Worm (Caenorhabditis elegans) whole organism, L2 larva: ENCODE data around the gene F56A8.5.
"Not testable (repeated sequence)": the region's sequence is repeated elsewhere in the genome, so short reads cannot be mapped to it uniquely, and the experiment has no call there.

ENCODE experiments used
- C34F6.9 ChIP-seq: fragments of 150-350 bp; optimal IDR thresholded peaks from 2 replicates; lab custom pipeline; 2014; ENCODE audit warnings: missing biosample characterization, missing genetic modification characterization
- F13H6.1 ChIP-seq: sonication (generic microtip); optimal IDR thresholded peaks from 2 replicates; lab custom pipeline; 2016; ENCODE audit warnings: missing genetic modification characterization, missing compliant biosample characterization
- ZK546.5 ChIP-seq: sonication (generic microtip); optimal IDR thresholded peaks from 2 replicates; lab custom pipeline; 2017; ENCODE audit warnings: missing biosample characterization, missing genetic modification characterization
- aly-2 ChIP-seq: fragments of 150-350 bp; optimal IDR thresholded peaks from 2 replicates; lab custom pipeline; 2014; ENCODE audit warnings: missing biosample characterization, missing genetic modification characterization
- ama-1 ChIP-seq: fragments of 150-350 bp; optimal IDR thresholded peaks from 2 replicates; lab custom pipeline; 2018; ENCODE audit warnings: inconsistent platforms
- blmp-1 ChIP-seq: sonication (generic microtip); optimal IDR thresholded peaks from 2 replicates; lab custom pipeline; 2017; ENCODE audit warnings: missing genetic modification characterization, mild to moderate bottlenecking, missing compliant biosample characterization, antibody characterized with exemption, moderate library complexity; ENCODE audit not compliant: insufficient read depth
- ceh-16 ChIP-seq: fragments of 150-350 bp; optimal IDR thresholded peaks from 2 replicates; lab custom pipeline; 2014; ENCODE audit warnings: missing biosample characterization, missing genetic modification characterization
- ceh-82 ChIP-seq: fragments of 150-350 bp; optimal IDR thresholded peaks from 2 replicates; lab custom pipeline; 2014; ENCODE audit warnings: missing biosample characterization, missing genetic modification characterization
- crh-2 ChIP-seq: sonication (generic microtip); optimal IDR thresholded peaks from 2 replicates; lab custom pipeline; 2017; ENCODE audit warnings: missing biosample characterization, missing genetic modification characterization
- dmd-4 ChIP-seq: sonication (generic microtip); optimal IDR thresholded peaks from 2 replicates; lab custom pipeline; 2017; ENCODE audit warnings: missing biosample characterization, missing genetic modification characterization
- fos-1 ChIP-seq: fragments of 150-350 bp; optimal IDR thresholded peaks from 2 replicates; lab custom pipeline; 2014; ENCODE audit warnings: missing biosample characterization, missing genetic modification characterization
- gmeb-1 ChIP-seq: fragments of 150-350 bp; optimal IDR thresholded peaks from 2 replicates; lab custom pipeline; 2014; ENCODE audit warnings: missing biosample characterization, missing genetic modification characterization
- lin-13 ChIP-seq: fragments of 150-350 bp; optimal IDR thresholded peaks from 2 replicates; lab custom pipeline; 2014; ENCODE audit warnings: missing biosample characterization, missing genetic modification reagents, missing genetic modification characterization
- lin-39 ChIP-seq: fragments of 150-350 bp; optimal IDR thresholded peaks from 2 replicates; lab custom pipeline; 2014; ENCODE audit warnings: missing biosample characterization, missing genetic modification reagents, missing genetic modification characterization
- lsy-2 ChIP-seq, 2 experiments: fragments of 150-350 bp in 1 of 2; sonication (generic microtip) in 1 of 2; optimal IDR thresholded peaks; 2 replicates each; lab custom pipeline; 2014 to 2017; ENCODE audit warnings: missing biosample characterization in 2 of 2, missing genetic modification characterization in 2 of 2
- mab-5 ChIP-seq: fragments of 150-350 bp; optimal IDR thresholded peaks from 2 replicates; lab custom pipeline; 2014; ENCODE audit warnings: missing biosample characterization, missing genetic modification characterization
- mbf-1 ChIP-seq: sonication (generic microtip); optimal IDR thresholded peaks from 2 replicates; lab custom pipeline; 2017; ENCODE audit warnings: missing biosample characterization, missing genetic modification characterization
- nhr-10 ChIP-seq: sonication (generic microtip); optimal IDR thresholded peaks from 2 replicates; lab custom pipeline; 2017; ENCODE audit warnings: missing biosample characterization, missing genetic modification characterization
- nhr-11 ChIP-seq: fragments of 150-350 bp; optimal IDR thresholded peaks from 2 replicates; lab custom pipeline; 2014; ENCODE audit warnings: missing biosample characterization, missing genetic modification characterization
- nhr-12 ChIP-seq: fragments of 150-350 bp; optimal IDR thresholded peaks from 2 replicates; lab custom pipeline; 2014; ENCODE audit warnings: missing biosample characterization, missing genetic modification characterization
- nhr-129 ChIP-seq: fragments of 150-350 bp; optimal IDR thresholded peaks from 2 replicates; lab custom pipeline; 2014; ENCODE audit warnings: missing biosample characterization, missing genetic modification characterization
- nhr-23 ChIP-seq: fragments of 150-350 bp; optimal IDR thresholded peaks from 2 replicates; lab custom pipeline; 2014; ENCODE audit warnings: missing biosample characterization, missing genetic modification reagents, missing genetic modification characterization
- nhr-237 ChIP-seq: fragments of 150-350 bp; optimal IDR thresholded peaks from 2 replicates; lab custom pipeline; 2014; ENCODE audit warnings: missing biosample characterization, missing genetic modification characterization
- nhr-25 ChIP-seq: fragments of 150-350 bp; sonication (generic microtip); optimal IDR thresholded peaks from 3 replicates; lab custom pipeline; 2014; ENCODE audit warnings: missing biosample characterization, missing genetic modification characterization
- nhr-6 ChIP-seq: fragments of 150-350 bp; optimal IDR thresholded peaks from 2 replicates; lab custom pipeline; 2014; ENCODE audit warnings: missing biosample characterization, missing genetic modification characterization
- nhr-77 ChIP-seq: fragments of 150-350 bp; optimal IDR thresholded peaks from 2 replicates; lab custom pipeline; 2014; ENCODE audit warnings: missing biosample characterization, missing genetic modification characterization
- peb-1 ChIP-seq: fragments of 150-350 bp; optimal IDR thresholded peaks from 2 replicates; lab custom pipeline; 2014; ENCODE audit warnings: missing biosample characterization, missing genetic modification characterization
- sem-4 ChIP-seq: fragments of 150-350 bp; optimal IDR thresholded peaks from 2 replicates; lab custom pipeline; 2014; ENCODE audit warnings: missing biosample characterization, missing genetic modification reagents, missing genetic modification characterization
- sma-3 ChIP-seq: sonication (generic microtip); optimal IDR thresholded peaks from 2 replicates; lab custom pipeline; 2016; ENCODE audit warnings: missing genetic modification reagents, missing genetic modification characterization, missing compliant biosample characterization
- sma-9 ChIP-seq, 2 experiments: fragments of 150-350 bp in 1 of 2; sonication (generic microtip) in 1 of 2; optimal IDR thresholded peaks; 2 replicates each; lab custom pipeline; 2014 to 2016; ENCODE audit warnings: missing genetic modification characterization in 2 of 2, mild to moderate bottlenecking in 1 of 2, missing biosample characterization in 1 of 2, missing compliant biosample characterization in 1 of 2, missing genetic modification reagents in 1 of 2, moderate library complexity in 1 of 2
- snpc-4 ChIP-seq: fragments of 150-350 bp; optimal IDR thresholded peaks from 2 replicates; lab custom pipeline; 2014; ENCODE audit warnings: missing biosample characterization, missing genetic modification characterization
- unc-39 ChIP-seq: fragments of 150-350 bp; optimal IDR thresholded peaks from 2 replicates; lab custom pipeline; 2014; ENCODE audit warnings: missing biosample characterization, missing genetic modification characterization
- unc-55 ChIP-seq: fragments of 150-350 bp; sonication (generic microtip); optimal IDR thresholded peaks from 3 replicates; lab custom pipeline; 2014; ENCODE audit warnings: missing biosample characterization, missing genetic modification reagents, missing genetic modification characterization
- unc-62 ChIP-seq: fragments of 150-350 bp; optimal IDR thresholded peaks from 2 replicates; lab custom pipeline; 2014; ENCODE audit warnings: missing biosample characterization, missing genetic modification reagents, missing genetic modification characterization
- zag-1 ChIP-seq: fragments of 150-350 bp; optimal IDR thresholded peaks from 2 replicates; lab custom pipeline; 2014; ENCODE audit warnings: missing biosample characterization, missing genetic modification characterization
- ztf-1 ChIP-seq: fragments of 200-800 bp; sonication (Bioruptor generic); conservative IDR thresholded peaks from 2 replicates; pipeline ENCODE4 v1.3.6; 2022; ENCODE audit warnings: missing genetic modification characterization, missing compliant biosample characterization
- ztf-11 ChIP-seq: sonication (generic microtip); optimal IDR thresholded peaks from 2 replicates; lab custom pipeline; 2017; ENCODE audit warnings: missing biosample characterization, missing genetic modification characterization
- ztf-4 ChIP-seq: fragments of 150-350 bp; optimal IDR thresholded peaks from 2 replicates; lab custom pipeline; 2014; ENCODE audit warnings: missing biosample characterization, missing genetic modification characterization

Gene F56A8.5

DNA sequence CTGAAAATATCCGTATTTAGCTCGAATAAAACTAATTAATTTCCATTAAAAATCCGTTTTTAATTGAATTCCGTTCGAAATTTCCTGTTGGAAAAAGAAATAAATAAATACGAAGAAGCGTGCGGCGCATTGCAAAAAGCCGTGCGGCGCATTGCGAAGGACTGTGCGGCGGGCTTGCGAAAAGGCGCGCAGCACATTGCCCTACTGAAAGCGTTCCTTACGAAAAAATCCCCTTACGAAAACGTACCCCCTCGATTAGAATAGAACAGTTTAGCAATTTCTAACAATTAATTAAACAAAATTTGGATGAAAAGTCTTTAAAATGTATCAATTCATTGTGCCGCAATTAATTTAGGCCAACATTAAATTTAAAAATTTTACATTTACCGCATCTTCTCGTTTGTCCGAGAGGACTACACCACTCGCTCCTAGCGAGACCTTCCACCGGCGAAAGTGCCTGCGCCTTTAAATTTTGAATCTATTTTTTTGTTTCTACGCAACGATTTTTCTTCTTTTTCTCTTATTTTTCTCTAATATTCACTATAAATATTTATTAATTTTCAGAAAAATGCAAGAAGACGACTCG is 30.7 kb downstream of the F56A8.5 start, which contains the start of gene npp-18:
Gene npp-18 (plus strand): TSS at position 565 of the 586 bp plus-strand sequence.
- TF ChIP-seq fos-1 (tag; lab: Kevin White, UChicago) (peak; percentile 33), sma-9 (GFP tag; optimal IDR thresholded peaks at IDR 0.05; lab: Kevin White, UChicago) (peak; percentile 63), snpc-4 (peak; percentile 17), sma-3 (peak; percentile 56), lin-13 (peak; percentile 74), blmp-1 (tag; lab: Kevin White, UChicago) (peak; percentile 45), F13H6.1 (peak; percentile 61), C34F6.9 (tag; lab: Kevin White, UChicago) (peak; percentile 51), unc-55 (peak; percentile 58), sem-4 (tag; lab: Kevin White, UChicago) (peak; percentile 38), gmeb-1 (peak; percentile 78), lsy-2 (tag; optimal IDR thresholded peaks at IDR 0.05; lab: Kevin White, UChicago) (peak in 1 of 2 experiments; percentile 77), crh-2 (tag; lab: Kevin White, UChicago) (peak; percentile 60)
- not testable (repeated sequence) for TF ChIP-seq sma-9 (tag; optimal IDR thresholded peaks at IDR 0.05; lab: Kevin White, UChicago)

DNA sequence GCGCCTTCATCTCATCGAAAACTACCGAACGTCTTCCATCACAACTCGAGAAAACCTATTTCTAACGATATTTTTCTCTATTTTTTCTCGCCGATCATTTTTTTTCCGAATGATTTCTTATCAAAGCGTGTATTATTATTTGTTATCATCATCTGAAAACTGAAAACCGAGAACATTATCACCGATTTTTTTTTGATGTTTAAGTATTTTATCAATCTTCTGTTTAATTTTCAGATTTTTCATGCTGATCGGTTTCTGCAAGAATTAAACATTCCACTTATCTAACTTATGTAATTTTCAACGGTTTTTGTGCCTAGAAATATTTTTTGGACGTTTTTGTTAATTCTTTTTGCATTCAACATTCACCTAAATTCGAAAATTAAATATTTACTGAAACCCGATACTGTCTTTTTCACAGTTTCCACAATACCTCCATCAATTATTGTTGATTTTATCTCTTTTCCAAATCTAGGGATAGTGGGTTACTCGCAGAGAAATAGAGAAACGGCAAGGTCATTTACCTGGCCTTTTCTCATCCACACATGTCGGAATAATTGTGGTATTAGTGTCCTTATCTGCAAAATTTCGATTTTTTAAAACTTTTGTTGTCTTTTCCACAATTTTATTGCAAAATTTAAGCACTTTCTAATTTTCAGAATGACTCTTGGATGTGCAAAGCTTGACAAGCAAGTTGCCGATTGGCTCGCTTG is 33.2 kb downstream of the F56A8.5 start, which contains the start of gene pgm-2:
Gene pgm-2 (plus strand): TSS at position 657 of the 710 bp plus-strand sequence.
- TF ChIP-seq nhr-25 (tag; lab: Kevin White, UChicago), result peak; percentile 16
- TF ChIP-seq nhr-23, result no peak
- TF ChIP-seq sma-3, result peak; percentile 6
- peak; percentile 62 for TF ChIP-seq fos-1 (tag; lab: Kevin White, UChicago)
- no peak for TF ChIP-seq dmd-4 (tag; lab: Kevin White, UChicago)
- peak; percentile 27 for TF ChIP-seq ceh-16 (tag; lab: Kevin White, UChicago)
- no peak for TF ChIP-seq nhr-11
- no peak for TF ChIP-seq unc-39 (tag; lab: Kevin White, UChicago)

DNA sequence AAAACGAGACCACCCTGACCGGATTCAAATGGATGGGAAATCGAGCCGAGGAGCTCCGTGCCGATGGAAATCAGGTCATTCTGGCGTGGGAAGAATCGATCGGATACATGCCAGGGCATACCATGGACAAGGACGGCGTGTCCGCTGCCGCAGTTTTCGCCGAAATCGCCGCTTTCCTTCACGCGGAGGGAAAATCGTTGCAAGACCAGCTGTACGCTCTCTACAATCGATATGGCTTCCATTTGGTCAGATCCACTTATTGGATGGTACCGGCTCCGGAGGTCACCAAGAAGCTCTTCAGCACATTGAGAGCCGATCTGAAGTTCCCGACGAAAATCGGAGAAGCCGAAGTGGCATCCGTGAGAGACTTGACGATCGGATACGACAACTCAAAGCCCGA is 36.3 kb downstream of the F56A8.5 start:
- TF ChIP-seq sem-4 (tag; lab: Kevin White, UChicago), result no peak

DNA sequence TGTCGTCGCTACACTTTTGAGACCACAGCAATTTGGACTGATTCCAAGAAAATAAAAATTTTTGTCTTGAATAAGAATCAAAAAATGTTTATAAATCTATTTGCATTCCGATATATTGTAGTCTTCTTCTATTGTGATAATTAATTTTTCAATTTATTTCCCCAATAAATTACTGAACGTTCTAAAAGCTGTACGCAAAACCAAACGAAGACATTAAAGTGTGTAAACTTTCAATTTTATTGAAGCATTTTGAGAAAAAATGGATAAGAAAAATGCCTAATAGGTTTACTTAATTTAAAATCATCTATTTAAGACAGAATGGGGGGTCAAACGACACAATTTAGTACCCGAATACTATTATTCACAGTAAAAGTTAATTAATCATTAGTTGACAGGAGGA is 36.9 kb downstream of the F56A8.5 start:
- no peak for TF ChIP-seq ama-1 (lab: Kevin White, UChicago)
- no peak for TF ChIP-seq ztf-4 (tag; lab: Kevin White, UChicago)
- no peak for TF ChIP-seq sma-9 (GFP tag; optimal IDR thresholded peaks at IDR 0.05; lab: Kevin White, UChicago)
- TF ChIP-seq sma-9 (tag; optimal IDR thresholded peaks at IDR 0.05; lab: Kevin White, UChicago), result no peak
- TF ChIP-seq lin-13, result no peak
- no peak for TF ChIP-seq aly-2 (tag; lab: Kevin White, UChicago)
- no peak for TF ChIP-seq sma-3
- TF ChIP-seq mbf-1 (tag; lab: Kevin White, UChicago), result no peak
- no peak for TF ChIP-seq nhr-77 (tag; lab: Kevin White, UChicago)
- no peak for TF ChIP-seq nhr-6 (tag; lab: Kevin White, UChicago)
- TF ChIP-seq unc-62 (GFP tag; lab: Kevin White, UChicago), result no peak
- TF ChIP-seq blmp-1 (tag; lab: Kevin White, UChicago), result no peak
- no peak for TF ChIP-seq zag-1
- TF ChIP-seq nhr-10, result no peak
- no peak for TF ChIP-seq nhr-11
- no peak for TF ChIP-seq dmd-4 (tag; lab: Kevin White, UChicago)
- TF ChIP-seq mab-5 (tag; lab: Kevin White, UChicago), result no peak
- TF ChIP-seq nhr-237 (tag; lab: Kevin White, UChicago), result no peak

DNA sequence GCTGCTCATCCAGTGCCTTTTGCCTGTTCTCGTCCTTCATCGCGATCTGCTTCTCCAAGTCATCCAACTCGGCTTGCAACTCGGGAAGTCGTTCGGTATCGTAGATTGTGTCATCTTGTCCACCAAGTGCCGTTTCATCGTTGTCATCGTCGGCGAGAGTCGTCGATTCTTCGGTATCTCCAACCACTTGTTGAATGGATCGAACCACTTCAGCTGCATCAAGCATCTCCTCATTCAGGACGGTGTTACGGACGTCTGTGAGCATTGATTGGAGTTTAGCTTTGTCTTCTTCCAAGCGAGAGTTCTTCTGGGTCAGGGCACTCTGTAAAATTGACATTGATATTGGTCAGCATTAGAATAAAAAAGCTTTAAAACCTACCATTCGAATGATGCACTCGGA is 39.9 kb downstream of the F56A8.5 start:
- no peak for TF ChIP-seq lin-39 (tag; lab: Kevin White, UChicago)

DNA sequence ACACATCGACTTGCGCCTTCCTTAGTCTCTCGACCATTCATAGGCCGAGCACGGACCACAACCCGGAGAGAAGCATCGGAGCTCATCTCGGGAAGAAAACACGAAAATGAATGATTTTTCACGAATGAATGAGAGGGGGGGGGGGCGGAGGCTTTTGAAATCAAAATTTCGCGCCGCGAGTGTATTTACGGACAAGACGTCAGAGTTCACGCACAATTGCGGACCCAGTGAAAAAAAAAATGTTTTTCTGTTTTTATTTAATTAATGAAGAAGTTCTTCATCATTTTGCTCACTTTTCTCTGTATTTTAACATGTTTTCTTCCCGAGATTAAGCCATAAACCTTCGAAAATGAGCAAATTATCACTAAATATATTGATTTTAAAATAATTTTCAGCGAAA is 41.4 kb downstream of the F56A8.5 start, which contains the start of the genes klp-19 and slc-36.1:
Gene klp-19 (minus strand): TSS at position 153 of the 400 bp plus-strand sequence.
Gene slc-36.1 (plus strand): TSS at position 396 of the 400 bp plus-strand sequence.
- TF ChIP-seq C34F6.9 (tag; lab: Kevin White, UChicago) (peak; percentile 71), nhr-129 (tag; lab: Kevin White, UChicago) (no peak), gmeb-1 (peak; percentile 62), nhr-12 (tag; lab: Kevin White, UChicago) (no peak), nhr-25 (tag; lab: Kevin White, UChicago) (peak; percentile 13), crh-2 (tag; lab: Kevin White, UChicago) (peak; percentile 19), ztf-11 (tag; lab: Kevin White, UChicago) (no peak), unc-55 (peak; percentile 70), lsy-2 (tag; optimal IDR thresholded peaks at IDR 0.05; lab: Kevin White, UChicago) (no peak), nhr-10 (no peak), zag-1 (no peak), nhr-237 (tag; lab: Kevin White, UChicago) (no peak), ztf-1 (no peak), nhr-11 (no peak), ama-1 (lab: Kevin White, UChicago) (no peak), ceh-16 (tag; lab: Kevin White, UChicago) (no peak), nhr-6 (tag; lab: Kevin White, UChicago) (no peak), ZK546.5 (tag; lab: Kevin White, UChicago) (no peak), peb-1 (tag; lab: Kevin White, UChicago) (no peak), ceh-82 (no peak)
